Fruit fly (Drosophila melanogaster) whole organism, embryonic: Measurements from ENCODE around the gene JMJD5.

Experiments
- Adf1 ChIP-seq: fragments of 200-800 bp; sonication (Bioruptor generic); IDR thresholded peaks from 2 replicates; pipeline ENCODE4 v1.3.6; 2022; ENCODE audit warnings: missing biosample characterization, missing genetic modification characterization
- Awh ChIP-seq: fragments of 200-800 bp; sonication (Bioruptor generic); IDR thresholded peaks from 2 replicates; pipeline ENCODE4, ENCODE4 v1.3.6; 2022; ENCODE audit warnings: missing biosample characterization, missing genetic modification characterization
- B-H1 ChIP-seq: fragments of 200-800 bp; sonication (Bioruptor generic); IDR thresholded peaks from 3 replicates; pipeline ENCODE4 v1.3.6; 2022; ENCODE audit warnings: missing biosample characterization, missing genetic modification characterization
- B-H2 ChIP-seq: fragments of 200-800 bp; sonication (Bioruptor generic); optimal IDR thresholded peaks from 2 replicates; lab custom pipeline; 2018; ENCODE audit warnings: missing biosample characterization, mild to moderate bottlenecking, missing genetic modification characterization
- CG10274 ChIP-seq: fragments of 200-800 bp; sonication (Bioruptor generic); optimal IDR thresholded peaks from 3 replicates; lab custom pipeline; 2017; ENCODE audit warnings: missing biosample characterization, mild to moderate bottlenecking, missing genetic modification characterization
- CG10959 ChIP-seq: fragments of 200-800 bp; sonication (Bioruptor generic); IDR thresholded peaks from 2 replicates; pipeline ENCODE4 v1.3.6; 2022; ENCODE audit warnings: missing biosample characterization, missing genetic modification characterization
- CG10979 ChIP-seq: fragments of 200-800 bp; sonication (Bioruptor generic); optimal IDR thresholded peaks from 2 replicates; lab custom pipeline; 2018; ENCODE audit warnings: missing biosample characterization, mild to moderate bottlenecking, missing genetic modification characterization, moderate library complexity
- CG11247 ChIP-seq: fragments of 200-800 bp; sonication (Bioruptor generic); IDR thresholded peaks from 2 replicates; pipeline ENCODE4 v1.3.6; 2022; ENCODE audit warnings: missing biosample characterization, missing genetic modification characterization
- CG1233 ChIP-seq: fragments of 200-800 bp; sonication (Bioruptor generic); optimal IDR thresholded peaks from 4 replicates; lab custom pipeline; 2018; ENCODE audit warnings: missing biosample characterization, mild to moderate bottlenecking, missing genetic modification characterization
- CG14860 ChIP-seq: fragments of 200-800 bp; sonication (Bioruptor generic); IDR thresholded peaks from 3 replicates; pipeline ENCODE4 v1.3.6; 2022; ENCODE audit warnings: missing biosample characterization, missing genetic modification characterization; ENCODE audit not compliant: partially characterized antibody
- CG15601 ChIP-seq: fragments of 200-800 bp; sonication (Bioruptor generic); optimal IDR thresholded peaks from 3 replicates; lab custom pipeline; 2019; ENCODE audit warnings: missing biosample characterization, mild to moderate bottlenecking, missing genetic modification characterization, moderate library complexity
- CG17359 ChIP-seq: fragments of 200-800 bp; sonication (Bioruptor generic); optimal IDR thresholded peaks from 3 replicates; lab custom pipeline; 2018; ENCODE audit warnings: missing biosample characterization, mild to moderate bottlenecking, missing genetic modification characterization, moderate library complexity
- CG2120 ChIP-seq: fragments of 200-800 bp; sonication (Bioruptor generic); optimal IDR thresholded peaks from 3 replicates; lab custom pipeline; 2016; ENCODE audit warnings: missing biosample characterization, missing genetic modification characterization
- CG2202 ChIP-seq: fragments of 200-800 bp; sonication (Bioruptor generic); optimal IDR thresholded peaks from 2 replicates; lab custom pipeline; 2018; ENCODE audit warnings: missing biosample characterization, mild to moderate bottlenecking, missing genetic modification characterization
- CG30020 ChIP-seq: fragments of 200-800 bp; optimal IDR thresholded peaks from 2 replicates; lab custom pipeline; 2019; ENCODE audit warnings: missing biosample characterization, mild to moderate bottlenecking, missing genetic modification characterization, moderate library complexity
- CG3407 ChIP-seq: fragments of 200-800 bp; sonication (Bioruptor generic); optimal IDR thresholded peaks from 2 replicates; lab custom pipeline; 2018; ENCODE audit warnings: missing biosample characterization, mild to moderate bottlenecking, missing genetic modification characterization
- CG4730 ChIP-seq: fragments of 200-800 bp; sonication (Bioruptor generic); IDR thresholded peaks from 2 replicates; pipeline ENCODE4 v1.3.6; 2022; ENCODE audit warnings: missing biosample characterization, missing genetic modification characterization
- CG6765 ChIP-seq: fragments of 200-800 bp; sonication (Bioruptor generic); optimal IDR thresholded peaks from 3 replicates; lab custom pipeline; 2017; ENCODE audit warnings: missing biosample characterization, mild to moderate bottlenecking, missing genetic modification characterization
- CG8944 ChIP-seq: fragments of 200-800 bp; sonication (Bioruptor generic); optimal IDR thresholded peaks from 3 replicates; lab custom pipeline; 2016; ENCODE audit warnings: missing biosample characterization, missing genetic modification characterization
- CG9437 ChIP-seq: fragments of 200-800 bp; sonication (Bioruptor generic); optimal IDR thresholded peaks from 2 replicates; lab custom pipeline; 2018; ENCODE audit warnings: missing biosample characterization, mild to moderate bottlenecking, missing genetic modification characterization
- CG9609 ChIP-seq: fragments of 200-800 bp; sonication (Bioruptor generic); optimal IDR thresholded peaks from 3 replicates; lab custom pipeline; 2016; ENCODE audit warnings: missing biosample characterization, missing genetic modification characterization
- Camta ChIP-seq: fragments of 200-800 bp; sonication (Bioruptor generic); optimal IDR thresholded peaks from 2 replicates; lab custom pipeline; 2016; ENCODE audit warnings: missing biosample characterization, missing genetic modification characterization
- HHEX ChIP-seq: fragments of 200-800 bp; sonication (Bioruptor generic); optimal IDR thresholded peaks from 3 replicates; lab custom pipeline; 2017; ENCODE audit warnings: missing biosample characterization, mild to moderate bottlenecking, missing genetic modification characterization, missing genetic modification reagents
- HLHmδ ChIP-seq: fragments of 200-800 bp; sonication (Bioruptor generic); optimal IDR thresholded peaks from 2 replicates; lab custom pipeline; 2018; ENCODE audit warnings: missing biosample characterization, mild to moderate bottlenecking, missing genetic modification characterization, moderate library complexity
- Mes4 ChIP-seq: fragments of 200-800 bp; sonication (Bioruptor generic); optimal IDR thresholded peaks from 2 replicates; lab custom pipeline; 2016; ENCODE audit warnings: missing biosample characterization, missing genetic modification characterization
- Oli ChIP-seq: fragments of 200-800 bp; sonication (Bioruptor generic); optimal IDR thresholded peaks from 2 replicates; lab custom pipeline; 2018; ENCODE audit warnings: missing biosample characterization, mild to moderate bottlenecking, missing genetic modification characterization, moderate library complexity
- Six4 ChIP-seq: fragments of 200-800 bp; sonication (Bioruptor generic); optimal IDR thresholded peaks from 2 replicates; lab custom pipeline; 2016; ENCODE audit warnings: missing biosample characterization, missing genetic modification characterization
- Spps ChIP-seq: fragments of 200-800 bp; sonication (Bioruptor generic); optimal IDR thresholded peaks from 2 replicates; lab custom pipeline; 2018; ENCODE audit warnings: missing biosample characterization, mild to moderate bottlenecking, missing genetic modification characterization
- Ssrp ChIP-seq: fragments of 200-800 bp; sonication (Bioruptor generic); optimal IDR thresholded peaks from 2 replicates; lab custom pipeline; 2018; ENCODE audit warnings: missing biosample characterization, mild to moderate bottlenecking, missing genetic modification characterization, moderate library complexity
- TFAM ChIP-seq: fragments of 200-800 bp; sonication (Bioruptor generic); optimal IDR thresholded peaks from 2 replicates; lab custom pipeline; 2017; ENCODE audit warnings: missing biosample characterization, missing genetic modification characterization, inconsistent platforms
- chinmo ChIP-seq: fragments of 200-800 bp; sonication (Bioruptor generic); IDR thresholded peaks from 4 replicates; pipeline ENCODE4 v1.3.6; 2022; ENCODE audit warnings: missing biosample characterization, missing genetic modification characterization; ENCODE audit not compliant: partially characterized antibody
- ci ChIP-seq: fragments of 200-800 bp; sonication (Bioruptor generic); IDR thresholded peaks from 3 replicates; pipeline ENCODE4 v1.3.6; 2022; ENCODE audit warnings: missing biosample characterization, missing genetic modification characterization
- disco-r ChIP-seq: fragments of 200-800 bp; sonication (Bioruptor generic); optimal IDR thresholded peaks from 2 replicates; lab custom pipeline; 2016; ENCODE audit warnings: missing biosample characterization, missing genetic modification characterization
- fd96Cb ChIP-seq: fragments of 200-800 bp; sonication (Bioruptor generic); optimal IDR thresholded peaks from 2 replicates; lab custom pipeline; 2018; ENCODE audit warnings: missing biosample characterization, mild to moderate bottlenecking, missing genetic modification characterization, moderate library complexity
- ftz-f1 ChIP-seq: fragments of 200-800 bp; sonication (Bioruptor generic); optimal IDR thresholded peaks from 2 replicates; lab custom pipeline; 2016; ENCODE audit warnings: missing biosample characterization, missing genetic modification characterization
- gfzf ChIP-seq: fragments of 200-800 bp; sonication (Bioruptor generic); optimal IDR thresholded peaks from 2 replicates; lab custom pipeline; 2016; ENCODE audit warnings: missing biosample characterization, mild to moderate bottlenecking, missing genetic modification characterization, moderate library complexity
- grau ChIP-seq: fragments of 200-800 bp; optimal IDR thresholded peaks from 3 replicates; lab custom pipeline; 2019; ENCODE audit warnings: missing biosample characterization, mild to moderate bottlenecking, missing genetic modification characterization, moderate library complexity
- lola ChIP-seq, 3 experiments: fragments of >200 bp in 2 of 3; fragments of 200-800 bp in 1 of 3; sonication (Bioruptor generic) in 1 of 3; optimal IDR thresholded peaks; 2 replicates each; lab custom pipeline; 2017 to 2019; ENCODE audit warnings: missing biosample characterization in 3 of 3, missing genetic modification characterization in 3 of 3, mild to moderate bottlenecking in 1 of 3, moderate library complexity in 1 of 3
- nom ChIP-seq: fragments of 200-800 bp; sonication (Bioruptor generic); optimal IDR thresholded peaks from 2 replicates; lab custom pipeline; 2017; ENCODE audit warnings: missing biosample characterization, missing genetic modification characterization, mild to moderate bottlenecking, moderate library complexity, missing genetic modification reagents
- pb ChIP-seq: fragments of 200-800 bp; sonication (Bioruptor generic); optimal IDR thresholded peaks from 3 replicates; lab custom pipeline; 2016; ENCODE audit warnings: missing biosample characterization, missing genetic modification characterization
- psq ChIP-seq: fragments of 200-800 bp; sonication (Bioruptor generic); optimal IDR thresholded peaks from 2 replicates; lab custom pipeline; 2017; ENCODE audit warnings: missing biosample characterization, missing genetic modification characterization
- pum ChIP-seq: fragments of 200-800 bp; sonication (Bioruptor generic); optimal IDR thresholded peaks from 2 replicates; lab custom pipeline; 2016; ENCODE audit warnings: missing biosample characterization, missing genetic modification characterization
- sc ChIP-seq, 3 experiments: fragments of >200 bp in 2 of 3; fragments of 200-800 bp in 1 of 3; sonication (Bioruptor generic) in 1 of 3; optimal IDR thresholded peaks; 2 replicates in 2 of 3; 3 replicates in 1 of 3; lab custom pipeline; 2017; ENCODE audit warnings: mild to moderate bottlenecking in 1 of 3, missing biosample characterization in 1 of 3, missing genetic modification characterization in 1 of 3, missing genetic modification reagents in 1 of 3
- tna ChIP-seq: fragments of 200-800 bp; sonication (Bioruptor generic); IDR thresholded peaks from 2 replicates; pipeline ENCODE4 v1.3.6; 2022; ENCODE audit warnings: missing biosample characterization, missing genetic modification characterization; ENCODE audit not compliant: partially characterized antibody
- unpg ChIP-seq: fragments of 200-800 bp; sonication (Bioruptor generic); optimal IDR thresholded peaks from 3 replicates; lab custom pipeline; 2018; ENCODE audit warnings: missing biosample characterization, mild to moderate bottlenecking, missing genetic modification characterization, moderate library complexity
- vfl ChIP-seq: fragments of 200-800 bp; sonication (Bioruptor generic); optimal IDR thresholded peaks from 2 replicates; lab custom pipeline; 2016; ENCODE audit warnings: missing biosample characterization, missing genetic modification characterization
- yki ChIP-seq: fragments of >200 bp; optimal IDR thresholded peaks from 3 replicates; lab custom pipeline; 2018
- z ChIP-seq: fragments of 200-800 bp; sonication (Bioruptor generic); IDR thresholded peaks from 3 replicates; pipeline ENCODE4 v1.3.6; 2022; ENCODE audit warnings: missing biosample characterization, missing genetic modification characterization
- zen ChIP-seq: fragments of 200-800 bp; sonication (Bioruptor generic); optimal IDR thresholded peaks from 3 replicates; lab custom pipeline; 2018; ENCODE audit warnings: missing biosample characterization, mild to moderate bottlenecking, missing genetic modification characterization, moderate library complexity

Gene JMJD5

dm6 chr3L:837552-838187 is 3.5 kb downstream of the JMJD5 start, which contains the start of the genes CG13901 and CG13887 (continued):
- peak; percentile 97 for TF ChIP-seq CG2120 (GFP tag; lab: Kevin White, UChicago)
- no peak for TF ChIP-seq tna (GFP tag; lab: Robert Waterston, UW)
- TF ChIP-seq CG10979: peak; percentile 87
- TF ChIP-seq Ssrp (tag; lab: Kevin White, UChicago): peak; percentile 88
- TF ChIP-seq grau: peak; percentile 88
- peak; percentile 85 for TF ChIP-seq CG6765
- peak; percentile 83 for TF ChIP-seq Awh (GFP tag; lab: Robert Waterston, UW)
- peak; percentile 87 for TF ChIP-seq CG17359 (tag; lab: Kevin White, UChicago)
- peak; percentile 91 for TF ChIP-seq vfl (GFP tag; lab: Kevin White, UChicago)
- peak; percentile 80 for TF ChIP-seq B-H1
- peak; percentile 69 for TF ChIP-seq CG10959 (GFP tag; lab: Robert Waterston, UW)
- TF ChIP-seq gfzf: peak; percentile 40
- TF ChIP-seq CG15601: peak; percentile 90
- peak; percentile 77 for TF ChIP-seq zen
- TF ChIP-seq chinmo (GFP tag; lab: Robert Waterston, UW): no peak
- TF ChIP-seq lola (GFP tag; optimal IDR thresholded peaks at IDR 0.05; lab: Kevin White, UChicago): peak in 1 of 3 experiments; percentile 84
- no peak for TF ChIP-seq TFAM (GFP tag; lab: Kevin White, UChicago)
- TF ChIP-seq CG30020 (tag; lab: Kevin White, UChicago): peak; percentile 82
- TF ChIP-seq HHEX (GFP tag; lab: Kevin White, UChicago): peak; percentile 79
- peak; percentile 82 for TF ChIP-seq CG11247 (GFP tag; lab: Robert Waterston, UW)
- TF ChIP-seq pum (GFP tag; lab: Kevin White, UChicago): peak; percentile 94
- TF ChIP-seq CG9609 (GFP tag; lab: Kevin White, UChicago): peak; percentile 95
- peak; percentile 84 for TF ChIP-seq fd96Cb
- peak; percentile 93 for TF ChIP-seq B-H2 (GFP tag; lab: Kevin White, UChicago)
- TF ChIP-seq CG8944 (GFP tag; lab: Kevin White, UChicago): peak; percentile 95
- TF ChIP-seq CG4730 (GFP tag; lab: Robert Waterston, UW): peak; percentile 71
- peak; percentile 75 for TF ChIP-seq Mes4 (GFP tag; lab: Kevin White, UChicago)
- no peak for TF ChIP-seq z
- peak; percentile 84 for TF ChIP-seq Oli (tag; lab: Kevin White, UChicago)
- peak; percentile 58 for TF ChIP-seq CG10274 (GFP tag; lab: Kevin White, UChicago)
- TF ChIP-seq HLHmδ: no peak
- TF ChIP-seq Six4 (GFP tag; lab: Kevin White, UChicago): peak; percentile 82
- peak; percentile 85 for TF ChIP-seq CG1233 (GFP tag; lab: Kevin White, UChicago)
- TF ChIP-seq sc (optimal IDR thresholded peaks at IDR 0.05; lab: Kevin White, UChicago): no peak
- TF ChIP-seq sc (GFP tag; optimal IDR thresholded peaks at IDR 0.05; lab: Kevin White, UChicago): peak; percentile 69
- peak; percentile 78 for TF ChIP-seq pb (GFP tag; lab: Kevin White, UChicago)
- TF ChIP-seq yki (lab: Kevin White, UChicago): no peak
- peak; percentile 76 for TF ChIP-seq CG9437 (GFP tag; lab: Kevin White, UChicago)
- TF ChIP-seq Spps (tag; lab: Kevin White, UChicago): peak; percentile 78
- TF ChIP-seq CG14860 (GFP tag; lab: Robert Waterston, UW): no peak
- peak; percentile 72 for TF ChIP-seq Adf1
- TF ChIP-seq ci (GFP tag; lab: Robert Waterston, UW): peak; percentile 86
- peak; percentile 80 for TF ChIP-seq psq (GFP tag; lab: Kevin White, UChicago)
- peak; percentile 61 for TF ChIP-seq ftz-f1
- peak; percentile 83 for TF ChIP-seq CG3407 (GFP tag; lab: Kevin White, UChicago)
- peak; percentile 90 for TF ChIP-seq unpg (GFP tag; lab: Kevin White, UChicago)
- peak; percentile 84 for TF ChIP-seq disco-r (GFP tag; lab: Kevin White, UChicago)
- peak; percentile 93 for TF ChIP-seq Camta
- TF ChIP-seq CG2202 (tag; lab: Kevin White, UChicago): peak; percentile 78
- peak; percentile 83 for TF ChIP-seq nom
